Worm (Caenorhabditis elegans): ENCODE results near the gene scl-1.

DNA sequence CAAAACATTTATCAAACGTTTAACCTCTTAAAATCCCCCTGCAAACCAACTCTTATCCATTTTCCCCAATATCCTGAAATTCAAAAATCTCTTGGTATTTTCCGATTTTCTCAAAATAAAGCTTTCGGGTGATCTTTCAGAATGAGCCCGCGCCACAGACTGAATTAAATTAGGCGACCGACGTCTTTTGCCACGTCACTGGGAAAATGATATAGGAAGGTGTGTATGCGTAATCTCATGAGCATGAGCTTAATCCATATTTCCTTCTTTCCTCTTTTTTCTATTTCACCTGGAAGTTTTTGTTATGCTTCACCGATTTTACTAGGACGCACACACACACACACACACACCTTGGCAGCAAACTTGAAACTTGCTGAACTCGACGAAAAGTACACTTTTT, 35.1 kb upstream of the scl-1 start:
- TF ChIP-seq ama-1 (optimal IDR thresholded peaks at IDR 0.05) (no peak), jun-1 (tag; optimal IDR thresholded peaks at IDR 0.05) (no peak), nhr-76 (tag; optimal IDR thresholded peaks at IDR 0.05) (no peak), nhr-11 (tag; optimal IDR thresholded peaks at IDR 0.05) (no peak), elt-3 (tag; optimal IDR thresholded peaks at IDR 0.05) (no peak), nhr-23 (tag; optimal IDR thresholded peaks at IDR 0.05) (no peak), unc-39 (tag; optimal IDR thresholded peaks at IDR 0.05) (no peak), ceh-9 (tag; optimal IDR thresholded peaks at IDR 0.05) (no peak), ceh-16 (tag; optimal IDR thresholded peaks at IDR 0.05) (no peak), nfya-1 (tag; optimal IDR thresholded peaks at IDR 0.05; ENCODE audit: insufficient read depth) (no peak)

Data from whole organism, L3 larva.